Worm (Caenorhabditis elegans): Measurements from ENCODE around the gene toe-1.

- TF ChIP-seq D2030.7 (GFP tag; IDR thresholded peaks at IDR 0.05) (no peak), akir-1 (GFP tag; optimal IDR thresholded peaks at IDR 0.05) (no peak), ztf-25 (GFP tag; IDR thresholded peaks at IDR 0.05) (no peak), die-1 (tag; optimal IDR thresholded peaks at IDR 0.05) (no peak), snpc-4 (GFP tag; optimal IDR thresholded peaks at IDR 0.05) (no peak), snpc-4 (tag; optimal IDR thresholded peaks at IDR 0.05) (no peak), ztf-3 (GFP tag; optimal IDR thresholded peaks at IDR 0.05) (no peak), lin-40 (tag; optimal IDR thresholded peaks at IDR 0.05) (no peak), ceh-79 (tag; optimal IDR thresholded peaks at IDR 0.05) (no peak), snpc-3.4 (tag; optimal IDR thresholded peaks at IDR 0.05) (no peak), him-1 (tag; optimal IDR thresholded peaks at IDR 0.05) (no peak), nfya-1 (tag; optimal IDR thresholded peaks at IDR 0.05; ENCODE audit: borderline replicate concordance, insufficient read depth) (no peak), B0336.3 (GFP tag; IDR thresholded peaks at IDR 0.05) (no peak)
Observed at ce11 chrII:4453453-4453852, 28.5 kb downstream of the toe-1 start.

All from whole organism, young adult.